Worm (Caenorhabditis elegans): ENCODE measurements around the gene rde-4.

DNA sequence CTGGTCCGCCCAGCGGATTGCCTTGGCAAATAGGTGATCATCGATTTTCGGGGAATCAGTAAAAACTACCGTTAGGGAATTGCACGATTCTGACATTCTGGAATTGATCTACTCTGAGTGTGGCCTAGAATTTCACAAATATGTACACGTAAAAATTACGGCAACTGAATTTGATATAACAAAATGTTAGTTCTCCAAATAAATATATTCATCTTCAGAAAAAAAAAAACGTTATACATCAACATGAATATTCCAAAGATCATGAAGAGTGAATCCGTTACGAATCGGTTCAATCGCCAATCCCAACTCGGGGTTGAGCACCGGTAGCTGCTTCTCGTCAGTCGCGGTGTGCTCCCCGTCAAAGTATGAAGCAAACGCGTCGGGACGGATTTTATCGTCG is 40.2 kb upstream of the rde-4 start, which contains the start of gene rip-1:
- TF ChIP-seq elt-2 (tag; optimal IDR thresholded peaks at IDR 0.05) (no peak), ZK546.5 (tag; optimal IDR thresholded peaks at IDR 0.05) (no peak)

Measured in whole organism, L3 larva.